Worm (Caenorhabditis elegans): ENCODE results near the gene R74.8.
A peak's percentile ranks its signal among the peaks of the same experiment; 100 is the strongest.

The R74.8 gene

ce11 chrIII:4187845-4188244 lies 18.2 kb upstream of the R74.8 start, which contains the start of gene R74.2:
Gene R74.2, plus strand, starts transcription at chrIII:4188160.
- TF ChIP-seq unc-62 (GFP tag; optimal IDR thresholded peaks at IDR 0.05): peak; percentile 20
- no peak for TF ChIP-seq ceh-39 (tag; optimal IDR thresholded peaks at IDR 0.05)
- no peak for TF ChIP-seq nhr-2 (tag; optimal IDR thresholded peaks at IDR 0.05)
- TF ChIP-seq blmp-1 (tag; optimal IDR thresholded peaks at IDR 0.05): peak; percentile 81
- no peak for TF ChIP-seq ceh-43 (GFP tag; optimal IDR thresholded peaks at IDR 0.05)
- TF ChIP-seq ham-2 (GFP tag; optimal IDR thresholded peaks at IDR 0.05): no peak
- peak; percentile 84 for TF ChIP-seq zip-8 (tag; optimal IDR thresholded peaks at IDR 0.05)
- no peak for TF ChIP-seq nhr-237 (tag; optimal IDR thresholded peaks at IDR 0.05)
- no peak for TF ChIP-seq M03D4.4 (tag; optimal IDR thresholded peaks at IDR 0.05)
- TF ChIP-seq elt-3 (tag; optimal IDR thresholded peaks at IDR 0.05): peak; percentile 77

ce11 chrIII:4189602-4190001 lies 16.5 kb upstream of the R74.8 start:
- TF ChIP-seq ceh-43 (GFP tag; optimal IDR thresholded peaks at IDR 0.05): no peak
- TF ChIP-seq elt-3 (tag; optimal IDR thresholded peaks at IDR 0.05): peak; percentile 88
- TF ChIP-seq mab-5 (tag; optimal IDR thresholded peaks at IDR 0.05): no peak
- peak; percentile 74 for TF ChIP-seq elt-1 (tag; optimal IDR thresholded peaks at IDR 0.05; ENCODE audit: borderline replicate concordance, insufficient read depth)
- TF ChIP-seq blmp-1 (tag; optimal IDR thresholded peaks at IDR 0.05): peak; percentile 92
- TF ChIP-seq unc-62 (GFP tag; optimal IDR thresholded peaks at IDR 0.05): peak; percentile 0
- no peak for TF ChIP-seq nhr-28 (tag; optimal IDR thresholded peaks at IDR 0.05)
- no peak for TF ChIP-seq zip-8 (tag; optimal IDR thresholded peaks at IDR 0.05)
- peak; percentile 15 for TF ChIP-seq ham-2 (GFP tag; optimal IDR thresholded peaks at IDR 0.05)
- no peak for TF ChIP-seq pha-4 (tag; optimal IDR thresholded peaks at IDR 0.05)

- TF ChIP-seq cnd-1 (tag; optimal IDR thresholded peaks at IDR 0.05) (no peak), mep-1 (tag; optimal IDR thresholded peaks at IDR 0.05) (no peak), unc-62 (GFP tag; optimal IDR thresholded peaks at IDR 0.05) (no peak), pha-4 (tag; optimal IDR thresholded peaks at IDR 0.05) (no peak), unc-120 (tag; optimal IDR thresholded peaks at IDR 0.05; ENCODE audit: poor library complexity, severe bottlenecking) (no peak), nhr-28 (tag; optimal IDR thresholded peaks at IDR 0.05) (no peak), ceh-39 (tag; optimal IDR thresholded peaks at IDR 0.05) (no peak), ceh-83 (GFP tag; optimal IDR thresholded peaks at IDR 0.05) (no peak), bed-3 (GFP tag; optimal IDR thresholded peaks at IDR 0.05) (no peak)
Measured at ce11 chrIII:4190241-4190640, 15.8 kb upstream of the R74.8 start, which contains the start of gene spp-28. Gene spp-28, minus strand, starts transcription at chrIII:4190341.

ce11 chrIII:4191091-4191638 lies 14.9 kb upstream of the R74.8 start, which contains the start of gene dnj-16:
Gene dnj-16, plus strand, starts transcription at chrIII:4191141.
- TF ChIP-seq lin-13 (tag; optimal IDR thresholded peaks at IDR 0.05) (no peak), flh-1 (GFP tag; optimal IDR thresholded peaks at IDR 0.05) (no peak), ces-1 (GFP tag; optimal IDR thresholded peaks at IDR 0.05) (peak; percentile 83), nhr-237 (tag; optimal IDR thresholded peaks at IDR 0.05) (peak; percentile 1), ham-2 (GFP tag; optimal IDR thresholded peaks at IDR 0.05) (no peak), mep-1 (tag; optimal IDR thresholded peaks at IDR 0.05) (peak; percentile 19), nhr-2 (tag; optimal IDR thresholded peaks at IDR 0.05) (no peak), nhr-28 (tag; optimal IDR thresholded peaks at IDR 0.05) (no peak), ceh-39 (tag; optimal IDR thresholded peaks at IDR 0.05) (no peak), bed-3 (GFP tag; optimal IDR thresholded peaks at IDR 0.05) (no peak), lsy-2 (tag; optimal IDR thresholded peaks at IDR 0.05) (peak; percentile 11), lin-32 (GFP tag; optimal IDR thresholded peaks at IDR 0.05) (no peak), drap-1 (GFP tag; optimal IDR thresholded peaks at IDR 0.05) (no peak), mab-5 (tag; optimal IDR thresholded peaks at IDR 0.05) (no peak), unc-39 (tag; optimal IDR thresholded peaks at IDR 0.05) (no peak), elt-1 (tag; optimal IDR thresholded peaks at IDR 0.05; ENCODE audit: borderline replicate concordance, insufficient read depth) (no peak), cnd-1 (tag; optimal IDR thresholded peaks at IDR 0.05) (no peak), hlh-1 (tag; optimal IDR thresholded peaks at IDR 0.05) (no peak), sptf-1 (tag; optimal IDR thresholded peaks at IDR 0.05) (no peak), unc-120 (tag; optimal IDR thresholded peaks at IDR 0.05; ENCODE audit: poor library complexity, severe bottlenecking) (no peak), sem-2 (GFP tag; optimal IDR thresholded peaks at IDR 0.05) (no peak), tbx-8 (GFP tag; optimal IDR thresholded peaks at IDR 0.05) (no peak), ceh-83 (GFP tag; optimal IDR thresholded peaks at IDR 0.05) (no peak)

ce11 chrIII:4193659-4194103 lies 12.4 kb upstream of the R74.8 start, which contains the start of gene xbp-1:
Gene xbp-1, plus strand, starts transcription at chrIII:4193809.
- TF ChIP-seq unc-62 (GFP tag; optimal IDR thresholded peaks at IDR 0.05): peak; percentile 75
- TF ChIP-seq drap-1 (GFP tag; optimal IDR thresholded peaks at IDR 0.05): peak; percentile 39
- TF ChIP-seq mab-5 (tag; optimal IDR thresholded peaks at IDR 0.05): peak; percentile 8
- TF ChIP-seq nhr-2 (tag; optimal IDR thresholded peaks at IDR 0.05): no peak
- no peak for TF ChIP-seq blmp-1 (tag; optimal IDR thresholded peaks at IDR 0.05)
- peak; percentile 41 for TF ChIP-seq hlh-1 (tag; optimal IDR thresholded peaks at IDR 0.05)
- no peak for TF ChIP-seq ceh-43 (GFP tag; optimal IDR thresholded peaks at IDR 0.05)
- peak; percentile 79 for TF ChIP-seq ham-2 (GFP tag; optimal IDR thresholded peaks at IDR 0.05)
- peak; percentile 59 for TF ChIP-seq ceh-39 (tag; optimal IDR thresholded peaks at IDR 0.05)
- no peak for TF ChIP-seq tbx-8 (GFP tag; optimal IDR thresholded peaks at IDR 0.05)
- TF ChIP-seq mep-1 (tag; optimal IDR thresholded peaks at IDR 0.05): peak; percentile 87
- TF ChIP-seq pha-4 (tag; optimal IDR thresholded peaks at IDR 0.05): peak; percentile 81
- no peak for TF ChIP-seq flh-1 (GFP tag; optimal IDR thresholded peaks at IDR 0.05)
- TF ChIP-seq snpc-4 (tag; optimal IDR thresholded peaks at IDR 0.05): no peak
- TF ChIP-seq elt-3 (tag; optimal IDR thresholded peaks at IDR 0.05): peak; percentile 20
- TF ChIP-seq sptf-1 (tag; optimal IDR thresholded peaks at IDR 0.05): peak; percentile 72
- TF ChIP-seq nhr-237 (tag; optimal IDR thresholded peaks at IDR 0.05): peak; percentile 73
- peak; percentile 77 for TF ChIP-seq lsy-2 (tag; optimal IDR thresholded peaks at IDR 0.05)
- TF ChIP-seq elt-1 (tag; optimal IDR thresholded peaks at IDR 0.05; ENCODE audit: borderline replicate concordance, insufficient read depth): no peak
- no peak for TF ChIP-seq nhr-12 (tag; optimal IDR thresholded peaks at IDR 0.05)
- peak; percentile 17 for TF ChIP-seq ztf-11 (tag; optimal IDR thresholded peaks at IDR 0.05)
- peak; percentile 22 for TF ChIP-seq unc-120 (tag; optimal IDR thresholded peaks at IDR 0.05; ENCODE audit: poor library complexity, severe bottlenecking)
- TF ChIP-seq zip-8 (tag; optimal IDR thresholded peaks at IDR 0.05): peak; percentile 10
- TF ChIP-seq M03D4.4 (tag; optimal IDR thresholded peaks at IDR 0.05): no peak
- TF ChIP-seq lin-32 (GFP tag; optimal IDR thresholded peaks at IDR 0.05): no peak
- no peak for TF ChIP-seq cnd-1 (tag; optimal IDR thresholded peaks at IDR 0.05)
- no peak for TF ChIP-seq unc-39 (tag; optimal IDR thresholded peaks at IDR 0.05)
- TF ChIP-seq lin-13 (tag; optimal IDR thresholded peaks at IDR 0.05): peak; percentile 29
- TF ChIP-seq sem-2 (GFP tag; optimal IDR thresholded peaks at IDR 0.05): no peak
- no peak for TF ChIP-seq bed-3 (GFP tag; optimal IDR thresholded peaks at IDR 0.05)
- TF ChIP-seq ces-1 (GFP tag; optimal IDR thresholded peaks at IDR 0.05): peak; percentile 80
- TF ChIP-seq nhr-28 (tag; optimal IDR thresholded peaks at IDR 0.05): no peak

Measured in whole organism, mixed stage, embryonic.